Fruit fly (Drosophila melanogaster): ENCODE data around the gene CG34376.

CG34376 gene

dm6 chr3R:22410537-22411360, 37.1 kb upstream of the CG34376 start, which contains the start of the genes CG13850 and lqfR:
Gene CG13850, minus strand, starts transcription at chr3R:22410915.
Gene lqfR, plus strand, starts transcription at chr3R:22411301.
- TF ChIP-seq sv (GFP tag; optimal IDR thresholded peaks at IDR 0.05) (peak; percentile 79), rgr (GFP tag; optimal IDR thresholded peaks at IDR 0.05) (peak; percentile 80), CG32264 (GFP tag; optimal IDR thresholded peaks at IDR 0.05) (peak; percentile 3), Mio (GFP tag; optimal IDR thresholded peaks at IDR 0.05) (peak; percentile 38), GATAd (GFP tag; optimal IDR thresholded peaks at IDR 0.05) (peak; percentile 41), Jra (GFP tag; optimal IDR thresholded peaks at IDR 0.05) (peak; percentile 85), brk (GFP tag; optimal IDR thresholded peaks at IDR 0.05) (no peak), Sp1 (GFP tag; optimal IDR thresholded peaks at IDR 0.05) (peak; percentile 75), CG9705 (GFP tag; optimal IDR thresholded peaks at IDR 0.05) (peak; percentile 59), tai (GFP tag; optimal IDR thresholded peaks at IDR 0.05) (no peak), Vsx2 (GFP tag; optimal IDR thresholded peaks at IDR 0.05; ENCODE audit: partially characterized antibody) (no peak), Hr78 (GFP tag; optimal IDR thresholded peaks at IDR 0.05) (no peak), pan (optimal IDR thresholded peaks at IDR 0.05) (no peak), sage (GFP tag; optimal IDR thresholded peaks at IDR 0.05) (peak; percentile 44), Dif (GFP tag; optimal IDR thresholded peaks at IDR 0.05; ENCODE audit: partially characterized antibody) (no peak), Rel (GFP tag; optimal IDR thresholded peaks at IDR 0.05) (no peak), Rel (tag; optimal IDR thresholded peaks at IDR 0.05) (peak; percentile 48), Myc (optimal IDR thresholded peaks at IDR 0.05) (peak; percentile 99), fru (GFP tag; optimal IDR thresholded peaks at IDR 0.05) (peak; percentile 86), jim (GFP tag; optimal IDR thresholded peaks at IDR 0.05) (no peak), dl (GFP tag; optimal IDR thresholded peaks at IDR 0.05; ENCODE audit: insufficient read depth in 1 of 2, partially characterized antibody in 2 of 2) (no peak), foxo (GFP tag; optimal IDR thresholded peaks at IDR 0.05) (peak in 1 of 2 experiments; percentile 85), h (GFP tag; optimal IDR thresholded peaks at IDR 0.05) (peak; percentile 86), Hr83 (GFP tag; optimal IDR thresholded peaks at IDR 0.05; ENCODE audit: poor library complexity, severe bottlenecking) (peak; percentile 59), dsf (GFP tag; optimal IDR thresholded peaks at IDR 0.05; ENCODE audit: borderline replicate concordance) (peak; percentile 67), ey (GFP tag; optimal IDR thresholded peaks at IDR 0.05) (peak; percentile 75), HLH106 (tag; optimal IDR thresholded peaks at IDR 0.05) (peak; percentile 74), woc (GFP tag; optimal IDR thresholded peaks at IDR 0.05) (peak; percentile 94), psq (GFP tag; optimal IDR thresholded peaks at IDR 0.05) (peak; percentile 77), usp (GFP tag; optimal IDR thresholded peaks at IDR 0.05) (no peak), Abd-B (GFP tag; optimal IDR thresholded peaks at IDR 0.05) (no peak), N (GFP tag; optimal IDR thresholded peaks at IDR 0.05) (no peak), Hnf4 (GFP tag; optimal IDR thresholded peaks at IDR 0.05) (peak; percentile 86), lola (GFP tag; optimal IDR thresholded peaks at IDR 0.05) (no peak), Dfd (GFP tag; optimal IDR thresholded peaks at IDR 0.05) (no peak), OdsH (GFP tag; optimal IDR thresholded peaks at IDR 0.05) (peak; percentile 76), br (GFP tag; optimal IDR thresholded peaks at IDR 0.05) (peak; percentile 77), dmrt93B (GFP tag; optimal IDR thresholded peaks at IDR 0.05) (peak; percentile 80), CrebA (GFP tag; optimal IDR thresholded peaks at IDR 0.05; ENCODE audit: borderline replicate concordance) (no peak)

DNA sequence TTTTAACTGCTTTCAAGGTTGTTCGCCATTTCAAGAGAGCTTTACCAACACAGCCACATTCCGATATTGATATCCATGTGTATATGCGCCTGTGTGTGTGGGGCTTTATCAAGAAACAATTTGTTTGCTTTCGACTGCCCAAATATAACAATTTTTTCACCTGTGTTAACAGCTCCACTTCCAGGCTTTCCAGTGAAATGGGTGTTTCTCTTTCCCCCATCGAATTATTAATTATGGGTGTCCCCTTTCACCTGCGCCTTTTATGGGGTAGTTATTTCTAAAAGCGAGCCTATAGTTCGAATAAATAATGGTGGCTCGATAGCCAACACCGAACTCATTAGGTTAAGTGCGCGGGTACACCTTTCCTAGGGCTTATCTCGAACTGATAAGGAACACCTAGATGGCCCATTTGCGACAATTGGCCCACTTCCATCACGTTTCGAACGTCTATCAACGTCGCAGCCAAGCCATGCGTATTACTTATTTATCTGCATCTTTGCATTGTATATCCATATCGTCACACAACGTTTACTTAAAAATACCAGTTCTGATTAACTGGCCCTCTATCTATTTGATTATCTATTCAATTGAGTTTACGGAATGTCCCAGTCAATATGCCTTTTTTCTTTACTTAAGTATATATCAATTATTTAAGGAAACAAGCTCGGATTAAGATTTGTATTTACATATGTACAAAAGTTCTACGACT, 35.9 kb upstream of the CG34376 start:
- TF ChIP-seq psq (GFP tag; optimal IDR thresholded peaks at IDR 0.05) (no peak), Sp1 (GFP tag; optimal IDR thresholded peaks at IDR 0.05) (peak; percentile 34), woc (GFP tag; optimal IDR thresholded peaks at IDR 0.05) (no peak), h (GFP tag; optimal IDR thresholded peaks at IDR 0.05) (peak; percentile 57), br (GFP tag; optimal IDR thresholded peaks at IDR 0.05) (peak; percentile 49), Rel (GFP tag; optimal IDR thresholded peaks at IDR 0.05) (no peak), Rel (tag; optimal IDR thresholded peaks at IDR 0.05) (peak; percentile 33), OdsH (GFP tag; optimal IDR thresholded peaks at IDR 0.05) (peak; percentile 59), Dfd (GFP tag; optimal IDR thresholded peaks at IDR 0.05) (no peak), jim (GFP tag; optimal IDR thresholded peaks at IDR 0.05) (no peak), Hr83 (GFP tag; optimal IDR thresholded peaks at IDR 0.05; ENCODE audit: poor library complexity, severe bottlenecking) (peak; percentile 91), foxo (GFP tag; optimal IDR thresholded peaks at IDR 0.05) (peak in 1 of 2 experiments; percentile 12), rgr (GFP tag; optimal IDR thresholded peaks at IDR 0.05) (peak; percentile 59), Abd-B (GFP tag; optimal IDR thresholded peaks at IDR 0.05) (no peak), sage (GFP tag; optimal IDR thresholded peaks at IDR 0.05) (peak; percentile 23), Hnf4 (GFP tag; optimal IDR thresholded peaks at IDR 0.05) (peak; percentile 58), fru (GFP tag; optimal IDR thresholded peaks at IDR 0.05) (peak; percentile 43)

Data from whole organism, wandering third instar larva.